Fruit fly (Drosophila melanogaster): Measurements from ENCODE around the gene CG13385.

DNA sequence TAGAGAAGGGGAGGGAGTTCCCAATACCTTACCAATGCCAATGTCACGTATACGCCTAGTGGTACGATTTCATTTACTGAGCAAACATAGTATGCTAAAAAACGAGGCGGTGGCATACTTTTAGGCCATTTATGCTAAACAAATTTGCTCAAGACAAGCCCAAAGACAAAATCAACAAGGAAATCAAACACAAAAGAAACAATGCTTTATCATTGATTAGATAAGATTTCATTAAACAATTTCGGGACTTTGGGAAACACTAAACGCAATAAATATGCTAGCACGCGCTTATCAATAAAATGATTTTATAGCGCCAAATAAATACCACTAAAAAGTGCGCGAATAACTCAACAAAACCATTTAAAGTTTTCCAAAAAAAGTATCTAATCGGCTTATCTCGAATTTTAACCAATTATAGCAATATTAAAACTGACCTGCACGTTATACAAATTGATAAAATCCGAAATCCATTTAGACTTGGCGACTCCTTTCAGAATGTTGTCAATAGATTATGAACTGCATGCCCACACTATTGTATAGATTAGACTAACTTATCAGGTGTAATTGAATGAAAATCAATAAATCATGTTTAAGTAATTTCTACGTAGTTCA, 45.8 kb upstream of the CG13385 start:
- peak; percentile 62 for TF ChIP-seq Hr83 (GFP tag; optimal IDR thresholded peaks at IDR 0.05; ENCODE audit: poor library complexity, severe bottlenecking)
- TF ChIP-seq Mio (GFP tag; optimal IDR thresholded peaks at IDR 0.05), result no peak
- TF ChIP-seq brk (GFP tag; optimal IDR thresholded peaks at IDR 0.05), result no peak

Data from whole organism, wandering third instar larva.